Fruit fly (Drosophila melanogaster) Kc167 (cell line): ENCODE measurements around the gene CG6144.

Experiments used
- Myc ChIP-seq: fragments of >200 bp; optimal IDR thresholded peaks from 2 replicates; lab custom pipeline; 2017; ENCODE audit warnings: missing external identifiers
- Sin3A ChIP-seq: fragments of >200 bp; optimal IDR thresholded peaks from 2 replicates; lab custom pipeline; 2018; ENCODE audit warnings: missing external identifiers
- h ChIP-seq: fragments of >200 bp; optimal IDR thresholded peaks from 3 replicates; lab custom pipeline; 2018; ENCODE audit warnings: missing external identifiers
- psq ChIP-seq: fragments of >200 bp; optimal IDR thresholded peaks from 2 replicates; lab custom pipeline; 2017; ENCODE audit warnings: missing external identifiers
- ttk ChIP-seq: sonication (Bioruptor generic); optimal IDR thresholded peaks from 2 replicates; lab custom pipeline; 2017; ENCODE audit warnings: missing external identifiers

- no peak for TF ChIP-seq Sin3A (lab: Kevin White, UChicago)
- TF ChIP-seq Myc (lab: Kevin White, UChicago), result no peak
- no peak for TF ChIP-seq psq
- no peak for TF ChIP-seq h
- TF ChIP-seq ttk (lab: Kevin White, UChicago), result no peak
Measured at dm6 chr2L:10468388-10468787, 20.1 kb upstream of the CG6144 start.
